Fruit fly (Drosophila melanogaster) whole organism, embryonic: Measurements from ENCODE around the gene CG32066.

Experiments used
- Atf-2 ChIP-seq: fragments of 200-800 bp; sonication (Bioruptor generic); optimal IDR thresholded peaks from 2 replicates; lab custom pipeline; 2016; ENCODE audit warnings: missing biosample characterization, missing genetic modification characterization
- BtbVII ChIP-seq: fragments of 200-800 bp; sonication (Bioruptor generic); optimal IDR thresholded peaks from 3 replicates; lab custom pipeline; 2017; ENCODE audit warnings: missing biosample characterization, mild to moderate bottlenecking, missing genetic modification characterization
- Bteb2 ChIP-seq: fragments of 200-800 bp; sonication (Bioruptor generic); optimal IDR thresholded peaks from 2 replicates; lab custom pipeline; 2016; ENCODE audit warnings: missing biosample characterization, missing genetic modification characterization
- CG11456 ChIP-seq: fragments of 200-800 bp; sonication (Bioruptor generic); IDR thresholded peaks from 3 replicates; pipeline ENCODE4 v1.3.6; 2022; ENCODE audit warnings: missing biosample characterization, missing genetic modification characterization
- CG12942 ChIP-seq: fragments of 200-800 bp; sonication (Bioruptor generic); optimal IDR thresholded peaks from 3 replicates; lab custom pipeline; 2016; ENCODE audit warnings: missing biosample characterization, missing genetic modification characterization
- CG13624 ChIP-seq: fragments of 200-800 bp; sonication (Bioruptor generic); optimal IDR thresholded peaks from 2 replicates; lab custom pipeline; 2016; ENCODE audit warnings: missing biosample characterization, missing genetic modification characterization
- CG13775 ChIP-seq: fragments of 200-800 bp; sonication (Bioruptor generic); optimal IDR thresholded peaks from 3 replicates; lab custom pipeline; 2017; ENCODE audit warnings: missing biosample characterization, mild to moderate bottlenecking, missing genetic modification characterization
- CG1602 ChIP-seq: fragments of 200-800 bp; sonication (Bioruptor generic); optimal IDR thresholded peaks from 3 replicates; lab custom pipeline; 2016; ENCODE audit warnings: missing biosample characterization, missing genetic modification characterization
- CG16863 ChIP-seq: fragments of 200-800 bp; sonication (Bioruptor generic); optimal IDR thresholded peaks from 3 replicates; lab custom pipeline; 2016; ENCODE audit warnings: missing biosample characterization, missing genetic modification characterization
- CG18619 ChIP-seq: fragments of 200-800 bp; sonication (Bioruptor generic); optimal IDR thresholded peaks from 3 replicates; lab custom pipeline; 2017; ENCODE audit warnings: missing biosample characterization, mild to moderate bottlenecking, missing genetic modification characterization
- CG33213 ChIP-seq: fragments of 200-800 bp; sonication (Bioruptor generic); optimal IDR thresholded peaks from 3 replicates; lab custom pipeline; 2016; ENCODE audit warnings: missing biosample characterization, missing genetic modification characterization
- CG3847 ChIP-seq: fragments of 200-800 bp; sonication (Bioruptor generic); IDR thresholded peaks from 2 replicates; pipeline ENCODE4 v1.3.6; 2022; ENCODE audit warnings: missing biosample characterization, missing genetic modification characterization
- CG3995 ChIP-seq: fragments of 200-800 bp; sonication (Bioruptor generic); optimal IDR thresholded peaks from 3 replicates; lab custom pipeline; 2016; ENCODE audit warnings: missing biosample characterization, missing genetic modification characterization
- CG7928 ChIP-seq: fragments of 200-800 bp; sonication (Bioruptor generic); optimal IDR thresholded peaks from 2 replicates; lab custom pipeline; 2017; ENCODE audit warnings: missing biosample characterization, mild to moderate bottlenecking, missing genetic modification characterization
- CG8388 ChIP-seq: fragments of 200-800 bp; sonication (Bioruptor generic); optimal IDR thresholded peaks from 2 replicates; lab custom pipeline; 2019; ENCODE audit warnings: missing biosample characterization, mild to moderate bottlenecking, missing genetic modification characterization, moderate library complexity
- CG8765 ChIP-seq: fragments of 200-800 bp; sonication (Bioruptor generic); IDR thresholded peaks from 2 replicates; pipeline ENCODE4 v1.3.6; 2022; ENCODE audit warnings: missing biosample characterization, missing genetic modification characterization
- CG9215 ChIP-seq: fragments of 200-800 bp; sonication (Bioruptor generic); IDR thresholded peaks from 2 replicates; pipeline ENCODE4 v1.3.6; 2022; ENCODE audit warnings: missing biosample characterization, missing genetic modification characterization
- D19A ChIP-seq: fragments of 200-800 bp; optimal IDR thresholded peaks from 3 replicates; lab custom pipeline; 2019; ENCODE audit warnings: missing biosample characterization, mild to moderate bottlenecking, missing genetic modification characterization, moderate library complexity
- D19B ChIP-seq: fragments of 200-800 bp; sonication (Bioruptor generic); optimal IDR thresholded peaks from 2 replicates; lab custom pipeline; 2017; ENCODE audit warnings: missing biosample characterization, mild to moderate bottlenecking, missing genetic modification characterization
- Dip2 ChIP-seq: fragments of 200-800 bp; sonication (Bioruptor generic); IDR thresholded peaks from 2 replicates; pipeline ENCODE4 v1.3.6; 2022; ENCODE audit warnings: missing biosample characterization, missing genetic modification characterization
- Hand ChIP-seq: fragments of 200-800 bp; sonication (Bioruptor generic); optimal IDR thresholded peaks from 2 replicates; lab custom pipeline; 2017; ENCODE audit warnings: mild to moderate bottlenecking, missing biosample characterization, missing genetic modification reagents, missing genetic modification characterization
- Hmx ChIP-seq: fragments of 200-800 bp; sonication (Bioruptor generic); optimal IDR thresholded peaks from 2 replicates; lab custom pipeline; 2016; ENCODE audit warnings: missing biosample characterization, missing genetic modification characterization
- Hr3 ChIP-seq: fragments of 200-800 bp; sonication (Bioruptor generic); optimal IDR thresholded peaks from 3 replicates; lab custom pipeline; 2016; ENCODE audit warnings: missing biosample characterization, missing genetic modification characterization
- Hr78 ChIP-seq, 2 experiments: fragments of 200-800 bp in 1 of 2; fragments of >200 bp in 1 of 2; sonication (Bioruptor generic) in 1 of 2; optimal IDR thresholded peaks; 2 replicates each; lab custom pipeline; 2017 to 2019; ENCODE audit warnings: missing biosample characterization in 2 of 2, missing genetic modification characterization in 2 of 2, mild to moderate bottlenecking in 1 of 2, moderate library complexity in 1 of 2
- Kr ChIP-seq: fragments of 200-800 bp; sonication (Bioruptor generic); optimal IDR thresholded peaks from 2 replicates; lab custom pipeline; 2017; ENCODE audit warnings: missing biosample characterization, mild to moderate bottlenecking, missing genetic modification characterization
- Mrtf ChIP-seq: fragments of 200-800 bp; sonication (Bioruptor generic); IDR thresholded peaks from 3 replicates; pipeline ENCODE4 v1.3.6; 2022; ENCODE audit warnings: missing biosample characterization, missing genetic modification characterization
- NC2α ChIP-seq: fragments of 200-800 bp; sonication (Bioruptor generic); optimal IDR thresholded peaks from 2 replicates; lab custom pipeline; 2016; ENCODE audit warnings: missing biosample characterization, missing genetic modification characterization
- NC2β ChIP-seq: fragments of 200-800 bp; sonication (Bioruptor generic); optimal IDR thresholded peaks from 2 replicates; lab custom pipeline; 2016; ENCODE audit warnings: missing biosample characterization, missing genetic modification characterization
- Nf-YA ChIP-seq: fragments of 200-800 bp; sonication (Bioruptor generic); IDR thresholded peaks from 2 replicates; pipeline ENCODE4 v1.3.6; 2022; ENCODE audit warnings: missing biosample characterization, missing genetic modification characterization
- Rfx ChIP-seq: fragments of 200-800 bp; sonication (Bioruptor generic); IDR thresholded peaks from 2 replicates; pipeline ENCODE4 v1.3.6; 2022; ENCODE audit warnings: missing biosample characterization, missing genetic modification characterization
- Rx ChIP-seq: fragments of 200-800 bp; sonication (Bioruptor generic); IDR thresholded peaks from 2 replicates; pipeline ENCODE4 v1.3.6; 2022; ENCODE audit warnings: missing biosample characterization, missing genetic modification characterization
- Vsx1 ChIP-seq: fragments of 200-800 bp; sonication (Bioruptor generic); optimal IDR thresholded peaks from 2 replicates; lab custom pipeline; 2017; ENCODE audit warnings: missing biosample characterization, mild to moderate bottlenecking, missing genetic modification characterization, missing genetic modification reagents
- amos ChIP-seq: fragments of 200-800 bp; sonication (Bioruptor generic); IDR thresholded peaks from 2 replicates; pipeline ENCODE4 v1.3.6; 2022; ENCODE audit warnings: missing biosample characterization, missing genetic modification characterization; ENCODE audit not compliant: partially characterized antibody
- ara ChIP-seq: fragments of 200-800 bp; sonication (Bioruptor generic); IDR thresholded peaks from 2 replicates; pipeline ENCODE4 v1.3.6; 2022; ENCODE audit warnings: missing biosample characterization, missing genetic modification characterization
- ase ChIP-seq: fragments of 200-800 bp; sonication (Bioruptor generic); IDR thresholded peaks from 3 replicates; pipeline ENCODE4 v1.3.6; 2022; ENCODE audit warnings: missing biosample characterization, missing genetic modification characterization
- cato ChIP-seq: fragments of 200-800 bp; sonication (Bioruptor generic); optimal IDR thresholded peaks from 2 replicates; lab custom pipeline; 2016; ENCODE audit warnings: missing biosample characterization, missing genetic modification characterization, borderline replicate concordance
- cg ChIP-seq: fragments of 200-800 bp; sonication (Bioruptor generic); optimal IDR thresholded peaks from 3 replicates; lab custom pipeline; 2019; ENCODE audit warnings: missing biosample characterization, mild to moderate bottlenecking, missing genetic modification characterization, moderate library complexity
- chm ChIP-seq: fragments of 200-800 bp; sonication (Bioruptor generic); IDR thresholded peaks from 2 replicates; pipeline ENCODE4 v1.3.6; 2022; ENCODE audit warnings: missing biosample characterization, missing genetic modification characterization
- dati ChIP-seq: fragments of 200-800 bp; sonication (Bioruptor generic); IDR thresholded peaks from 2 replicates; pipeline ENCODE4 v1.3.6; 2022; ENCODE audit warnings: missing biosample characterization, missing genetic modification characterization
- dmrt11E ChIP-seq: fragments of 200-800 bp; sonication (Bioruptor generic); optimal IDR thresholded peaks from 3 replicates; lab custom pipeline; 2018; ENCODE audit warnings: missing biosample characterization, mild to moderate bottlenecking, missing genetic modification characterization, moderate library complexity
- exex ChIP-seq: fragments of 200-800 bp; sonication (Bioruptor generic); optimal IDR thresholded peaks from 4 replicates; lab custom pipeline; 2018; ENCODE audit warnings: missing biosample characterization, mild to moderate bottlenecking, missing genetic modification characterization, moderate library complexity
- fu2 ChIP-seq: fragments of 200-800 bp; sonication (Bioruptor generic); optimal IDR thresholded peaks from 2 replicates; lab custom pipeline; 2016; ENCODE audit warnings: missing biosample characterization, missing genetic modification characterization
- jigr1 ChIP-seq: fragments of 200-800 bp; sonication (Bioruptor generic); IDR thresholded peaks from 3 replicates; pipeline ENCODE4 v1.3.6; 2022; ENCODE audit warnings: missing biosample characterization, missing genetic modification characterization
- kni ChIP-seq: fragments of 200-800 bp; sonication (Bioruptor generic); optimal IDR thresholded peaks from 3 replicates; lab custom pipeline; 2017; ENCODE audit warnings: mild to moderate bottlenecking, missing biosample characterization, missing genetic modification reagents, missing genetic modification characterization
- mam ChIP-seq: fragments of 200-800 bp; sonication (Bioruptor generic); optimal IDR thresholded peaks from 3 replicates; lab custom pipeline; 2016; ENCODE audit warnings: missing biosample characterization, missing genetic modification characterization
- ranshi ChIP-seq: fragments of 200-800 bp; sonication (Bioruptor generic); IDR thresholded peaks from 2 replicates; pipeline ENCODE4 v1.3.6; 2022; ENCODE audit warnings: missing biosample characterization, missing genetic modification characterization
- repo ChIP-seq: fragments of 200-800 bp; sonication (Bioruptor generic); optimal IDR thresholded peaks from 2 replicates; lab custom pipeline; 2016; ENCODE audit warnings: missing biosample characterization, missing genetic modification characterization
- row ChIP-seq: fragments of 200-800 bp; sonication (Bioruptor generic); IDR thresholded peaks from 3 replicates; pipeline ENCODE4 v1.3.6; 2022; ENCODE audit warnings: missing biosample characterization, missing genetic modification characterization
- sna ChIP-seq: fragments of 200-800 bp; sonication (Bioruptor generic); IDR thresholded peaks from 2 replicates; pipeline ENCODE4 v1.3.6; 2022; ENCODE audit warnings: missing biosample characterization, missing genetic modification characterization; ENCODE audit not compliant: partially characterized antibody
- ttk ChIP-seq: fragments of 200-800 bp; sonication (Bioruptor generic); IDR thresholded peaks from 2 replicates; pipeline ENCODE4 v2.1.2; 2022; ENCODE audit warnings: missing biosample characterization, missing genetic modification characterization
- twi ChIP-seq: fragments of 200-800 bp; optimal IDR thresholded peaks from 2 replicates; lab custom pipeline; 2019; ENCODE audit warnings: missing biosample characterization, mild to moderate bottlenecking, missing genetic modification characterization, moderate library complexity
- unc-4 ChIP-seq: fragments of 200-800 bp; sonication (Bioruptor generic); IDR thresholded peaks from 2 replicates; pipeline ENCODE4 v1.3.6; 2022; ENCODE audit warnings: missing biosample characterization, missing genetic modification characterization; ENCODE audit not compliant: partially characterized antibody

CG32066 gene

dm6 chr3L:10690904-10691408 lies 30.1 kb upstream of the CG32066 start, which contains the start of gene CG11811 (continued):
- TF ChIP-seq D19A (no peak), ranshi (GFP tag; lab: Robert Waterston, UW) (no peak), CG3847 (no peak), kni (GFP tag; lab: Kevin White, UChicago) (no peak), Hr3 (GFP tag; lab: Kevin White, UChicago) (no peak), mam (GFP tag; lab: Kevin White, UChicago) (no peak), exex (tag; lab: Kevin White, UChicago) (no peak), row (GFP tag; lab: Robert Waterston, UW) (peak; percentile 74), NC2α (no peak), CG8388 (GFP tag; lab: Kevin White, UChicago) (no peak), amos (peak; percentile 87), BtbVII (GFP tag; lab: Kevin White, UChicago) (no peak), CG7928 (no peak), fu2 (GFP tag; lab: Kevin White, UChicago) (peak; percentile 2), CG33213 (GFP tag; lab: Kevin White, UChicago) (no peak), CG1602 (GFP tag; lab: Kevin White, UChicago) (no peak), CG9215 (GFP tag; lab: Robert Waterston, UW) (no peak), Hand (no peak), ase (GFP tag; lab: Robert Waterston, UW) (no peak), sna (GFP tag; lab: Robert Waterston, UW) (peak; percentile 72), Bteb2 (GFP tag; lab: Kevin White, UChicago) (no peak), Nf-YA (no peak), CG13624 (no peak), NC2β (no peak), CG12942 (GFP tag; lab: Kevin White, UChicago) (no peak), Vsx1 (GFP tag; lab: Kevin White, UChicago) (no peak), Rfx (GFP tag; lab: Robert Waterston, UW) (peak; percentile 52), CG18619 (GFP tag; lab: Kevin White, UChicago) (no peak), CG11456 (GFP tag; lab: Robert Waterston, UW) (no peak), Dip2 (no peak), ttk (no peak), Kr (no peak), Atf-2 (GFP tag; lab: Kevin White, UChicago) (peak; percentile 3), chm (GFP tag; lab: Robert Waterston, UW) (no peak), dati (GFP tag; lab: Robert Waterston, UW) (no peak), unc-4 (GFP tag; lab: Robert Waterston, UW) (peak; percentile 80), Rx (GFP tag; lab: Robert Waterston, UW) (no peak), D19B (no peak), dmrt11E (no peak), jigr1 (GFP tag; lab: Robert Waterston, UW) (no peak; the same call in 2 of the 3 replicates), cato (GFP tag; lab: Kevin White, UChicago) (no peak), Hr78 (GFP tag; optimal IDR thresholded peaks at IDR 0.05; lab: Kevin White, UChicago) (no peak), twi (no peak), CG3995 (no peak), Mrtf (no peak), CG13775 (GFP tag; lab: Kevin White, UChicago) (no peak), Hmx (GFP tag; lab: Kevin White, UChicago) (no peak), ara (no peak), cg (peak; percentile 88), repo (GFP tag; lab: Kevin White, UChicago) (no peak), CG8765 (GFP tag; lab: Robert Waterston, UW) (no peak), CG16863 (GFP tag; lab: Kevin White, UChicago) (no peak)
